Worm (Caenorhabditis elegans) whole organism, late embryonic: ENCODE results near the gene fat-3.

Experiments
- ahr-1 ChIP-seq: sonication (generic microtip); optimal IDR thresholded peaks from 2 replicates; lab custom pipeline; 2016; ENCODE audit warnings: missing genetic modification characterization, missing compliant biosample characterization
- ama-1 ChIP-seq: fragments of 150-350 bp; optimal IDR thresholded peaks from 2 replicates; lab custom pipeline; 2014
- ceh-31 ChIP-seq: sonication (generic microtip); optimal IDR thresholded peaks from 2 replicates; lab custom pipeline; 2016; ENCODE audit warnings: missing genetic modification characterization, missing compliant biosample characterization
- ceh-45 ChIP-seq: fragments of 200-800 bp; sonication (Bioruptor generic); IDR thresholded peaks from 2 replicates; pipeline ENCODE4 v1.3.6; 2022; ENCODE audit warnings: missing genetic modification reagents, missing genetic modification characterization, missing compliant biosample characterization
- ceh-48 ChIP-seq: sonication (generic microtip); optimal IDR thresholded peaks from 2 replicates; lab custom pipeline; 2016; ENCODE audit warnings: missing genetic modification characterization, inconsistent platforms, missing compliant biosample characterization
- eyg-1 ChIP-seq: sonication (generic microtip); optimal IDR thresholded peaks from 2 replicates; lab custom pipeline; 2016; ENCODE audit warnings: missing genotype, missing genetic modification characterization, missing compliant biosample characterization
- fkh-6 ChIP-seq: sonication (generic microtip); optimal IDR thresholded peaks from 2 replicates; lab custom pipeline; 2016; ENCODE audit warnings: missing genetic modification characterization, missing compliant biosample characterization
- gmeb-2 ChIP-seq: sonication (generic microtip); optimal IDR thresholded peaks from 2 replicates; lab custom pipeline; 2016; ENCODE audit warnings: missing genetic modification characterization, inconsistent platforms, missing compliant biosample characterization
- pha-4 ChIP-seq: fragments of 150-350 bp; optimal IDR thresholded peaks from 2 replicates; lab custom pipeline; 2018; ENCODE audit warnings: missing biosample characterization, missing genetic modification reagents, missing genetic modification characterization
- rnt-1 ChIP-seq: sonication (generic microtip); optimal IDR thresholded peaks from 2 replicates; lab custom pipeline; 2016; ENCODE audit warnings: missing genetic modification characterization, missing compliant biosample characterization
- sox-4 ChIP-seq: sonication (generic microtip); optimal IDR thresholded peaks from 2 replicates; lab custom pipeline; 2017; ENCODE audit warnings: mild to moderate bottlenecking, missing genetic modification characterization, inconsistent platforms, missing compliant biosample characterization
- tbx-2 ChIP-seq: sonication (generic microtip); optimal IDR thresholded peaks from 2 replicates; lab custom pipeline; 2016; ENCODE audit warnings: missing genetic modification characterization, missing compliant biosample characterization
- unc-55 ChIP-seq: sonication (generic microtip); optimal IDR thresholded peaks from 2 replicates; lab custom pipeline; 2017; ENCODE audit warnings: missing biosample characterization, missing genetic modification reagents, missing genetic modification characterization

ce11 chrIV:9825196-9825744, 22.4 kb downstream of the fat-3 start, which contains the start of gene mtr-4:
- TF ChIP-seq pha-4 (tag; lab: Kevin White, UChicago) (no peak), ahr-1 (tag; lab: Kevin White, UChicago) (no peak), rnt-1 (tag; lab: Kevin White, UChicago) (no peak), ceh-45 (GFP tag; lab: Robert Waterston, UW) (no peak), fkh-6 (no peak), gmeb-2 (tag; lab: Kevin White, UChicago) (no peak), tbx-2 (tag; lab: Kevin White, UChicago) (no peak), sox-4 (tag; lab: Kevin White, UChicago) (no peak), ceh-31 (tag; lab: Kevin White, UChicago) (no peak), unc-55 (GFP tag; lab: Kevin White, UChicago) (no peak), eyg-1 (tag; lab: Kevin White, UChicago) (no peak), ama-1 (lab: Kevin White, UChicago) (no peak), ceh-48 (tag; lab: Kevin White, UChicago) (no peak)
